Worm (Caenorhabditis elegans): ENCODE measurements around the gene acdh-11.

- TF ChIP-seq lsy-2 (tag; optimal IDR thresholded peaks at IDR 0.05) (no peak), egl-27 (tag; optimal IDR thresholded peaks at IDR 0.05) (no peak), ama-1 (optimal IDR thresholded peaks at IDR 0.05) (no peak), nhr-77 (tag; optimal IDR thresholded peaks at IDR 0.05) (no peak), nhr-237 (tag; optimal IDR thresholded peaks at IDR 0.05) (no peak), ztf-4 (tag; optimal IDR thresholded peaks at IDR 0.05) (no peak), ceh-82 (tag; optimal IDR thresholded peaks at IDR 0.05) (no peak), lin-13 (GFP tag; optimal IDR thresholded peaks at IDR 0.05) (no peak), dmd-4 (tag; optimal IDR thresholded peaks at IDR 0.05) (no peak)
These were observed 27.3 kb upstream of the acdh-11 start, which contains the start of gene nlp-68 for ce11 chrIII:10538757-10539213.

Measured in whole organism, L2 larva.